Fruit fly (Drosophila melanogaster) whole organism, wandering third instar larva: ENCODE results near the gene VhaM9.7-a.
A peak's percentile ranks its signal among the peaks of the same experiment; 100 is the strongest.

Experiments
- Abd-B ChIP-seq: fragments of >200 bp; optimal IDR thresholded peaks from 2 replicates; lab custom pipeline; 2017; ENCODE audit warnings: missing biosample characterization, missing genetic modification characterization
- CG32264 ChIP-seq: fragments of 200-800 bp; sonication (Bioruptor generic); optimal IDR thresholded peaks from 2 replicates; lab custom pipeline; 2016; ENCODE audit warnings: missing biosample characterization, missing genetic modification characterization
- CG9705 ChIP-seq: fragments of 200-800 bp; sonication (Bioruptor generic); optimal IDR thresholded peaks from 2 replicates; lab custom pipeline; 2018; ENCODE audit warnings: missing biosample characterization, mild to moderate bottlenecking, missing genetic modification characterization
- CrebA ChIP-seq: fragments of 200-800 bp; sonication (Bioruptor generic); optimal IDR thresholded peaks from 2 replicates; lab custom pipeline; 2016; ENCODE audit warnings: missing biosample characterization, mild to moderate bottlenecking, missing genetic modification characterization, borderline replicate concordance
- Dfd ChIP-seq: fragments of >200 bp; optimal IDR thresholded peaks from 2 replicates; lab custom pipeline; 2017; ENCODE audit warnings: missing biosample characterization, missing genetic modification characterization
- Dif ChIP-seq: fragments of 200-275, 200-300 bp; sonication (Bioruptor generic); optimal IDR thresholded peaks from 2 replicates; lab custom pipeline; 2018; ENCODE audit warnings: missing biosample characterization, missing genetic modification characterization; ENCODE audit not compliant: partially characterized antibody
- GATAd ChIP-seq: sonication (Bioruptor generic); optimal IDR thresholded peaks from 2 replicates; lab custom pipeline; 2016; ENCODE audit warnings: missing biosample characterization, missing genetic modification characterization
- HLH106 ChIP-seq: fragments of 200-800 bp; optimal IDR thresholded peaks from 3 replicates; lab custom pipeline; 2019; ENCODE audit warnings: missing biosample characterization, mild to moderate bottlenecking, missing genetic modification characterization, moderate library complexity
- Hnf4 ChIP-seq: fragments of 200-800 bp; sonication (Bioruptor generic); optimal IDR thresholded peaks from 2 replicates; lab custom pipeline; 2016; ENCODE audit warnings: missing biosample characterization, mild to moderate bottlenecking, missing genetic modification characterization
- Hr78 ChIP-seq: fragments of >200 bp; optimal IDR thresholded peaks from 2 replicates; lab custom pipeline; 2017; ENCODE audit warnings: missing biosample characterization, missing genetic modification characterization
- Hr83 ChIP-seq: fragments of 200-300 bp; sonication (Bioruptor generic); optimal IDR thresholded peaks from 2 replicates; lab custom pipeline; 2016; ENCODE audit warnings: missing biosample characterization, mild to moderate bottlenecking, missing genetic modification characterization, moderate library complexity; ENCODE audit not compliant: poor library complexity, severe bottlenecking
- Jra ChIP-seq: sonication (Bioruptor generic); optimal IDR thresholded peaks from 2 replicates; lab custom pipeline; 2016; ENCODE audit warnings: missing biosample characterization, missing genetic modification characterization
- Mio ChIP-seq: sonication (Bioruptor generic); optimal IDR thresholded peaks from 2 replicates; lab custom pipeline; 2016; ENCODE audit warnings: missing biosample characterization, missing genetic modification characterization
- Myc ChIP-seq: fragments of >200 bp; optimal IDR thresholded peaks from 2 replicates; lab custom pipeline; 2017
- N ChIP-seq: fragments of >200 bp; optimal IDR thresholded peaks from 2 replicates; lab custom pipeline; 2018; ENCODE audit warnings: missing biosample characterization, missing external identifiers, missing genetic modification characterization
- OdsH ChIP-seq: fragments of 200-800 bp; sonication (Bioruptor generic); optimal IDR thresholded peaks from 2 replicates; lab custom pipeline; 2016; ENCODE audit warnings: missing biosample characterization, mild to moderate bottlenecking, missing genetic modification characterization
- Rel ChIP-seq, 2 experiments: fragments of 200-800 bp; sonication (Bioruptor generic) in 1 of 2; optimal IDR thresholded peaks; 2 replicates in 1 of 2; 3 replicates in 1 of 2; lab custom pipeline; 2016 to 2019; ENCODE audit warnings: mild to moderate bottlenecking in 2 of 2, missing biosample characterization in 2 of 2, missing genetic modification characterization in 2 of 2, moderate library complexity in 1 of 2
- Sp1 ChIP-seq: fragments of 200-800 bp; sonication (Bioruptor generic); optimal IDR thresholded peaks from 3 replicates; lab custom pipeline; 2019; ENCODE audit warnings: missing biosample characterization, mild to moderate bottlenecking, missing genetic modification characterization, moderate library complexity
- Vsx2 ChIP-seq: fragments of 200-300, 225-300 bp; sonication (Bioruptor generic); optimal IDR thresholded peaks from 2 replicates; lab custom pipeline; 2018; ENCODE audit warnings: missing biosample characterization, missing genetic modification characterization; ENCODE audit not compliant: partially characterized antibody
- br ChIP-seq: fragments of 200-800 bp; sonication (Bioruptor generic); optimal IDR thresholded peaks from 2 replicates; lab custom pipeline; 2016; ENCODE audit warnings: missing biosample characterization, missing genetic modification characterization
- brk ChIP-seq: fragments of 200-800 bp; sonication (Bioruptor generic); optimal IDR thresholded peaks from 2 replicates; lab custom pipeline; 2016; ENCODE audit warnings: missing biosample characterization, mild to moderate bottlenecking, missing genetic modification characterization
- dl ChIP-seq, 2 experiments: fragments of 175-275, 200-275 bp in 1 of 2; fragments of 200-275 bp in 1 of 2; sonication (Bioruptor generic); optimal IDR thresholded peaks; lab custom pipeline; 2018; ENCODE audit warnings: mild to moderate bottlenecking in 2 of 2, missing biosample characterization in 2 of 2, missing genetic modification characterization in 2 of 2, moderate library complexity in 2 of 2; ENCODE audit not compliant: partially characterized antibody in 2 of 2, insufficient read depth in 1 of 2
- dmrt93B ChIP-seq: fragments of 200-800 bp; sonication (Bioruptor generic); optimal IDR thresholded peaks from 2 replicates; lab custom pipeline; 2018; ENCODE audit warnings: missing biosample characterization, mild to moderate bottlenecking, missing genetic modification characterization
- dsf ChIP-seq: sonication (Bioruptor generic); optimal IDR thresholded peaks from 2 replicates; lab custom pipeline; 2016; ENCODE audit warnings: missing biosample characterization, missing genetic modification characterization, borderline replicate concordance
- ey ChIP-seq: fragments of 200-800 bp; sonication (Bioruptor generic); optimal IDR thresholded peaks from 2 replicates; lab custom pipeline; 2016; ENCODE audit warnings: missing biosample characterization, missing genetic modification characterization
- foxo ChIP-seq, 2 experiments: fragments of 200-800 bp; sonication (Bioruptor generic); optimal IDR thresholded peaks; 2 replicates in 1 of 2; 3 replicates in 1 of 2; lab custom pipeline; 2016 to 2017; ENCODE audit warnings: missing biosample characterization in 2 of 2, missing genetic modification characterization in 2 of 2
- fru ChIP-seq: fragments of 200-800 bp; sonication (Bioruptor generic); optimal IDR thresholded peaks from 3 replicates; lab custom pipeline; 2016; ENCODE audit warnings: missing biosample characterization, mild to moderate bottlenecking, missing genetic modification characterization
- h ChIP-seq: fragments of 200-800 bp; sonication (Bioruptor generic); optimal IDR thresholded peaks from 3 replicates; lab custom pipeline; 2016; ENCODE audit warnings: missing biosample characterization, mild to moderate bottlenecking, missing genetic modification characterization
- lola ChIP-seq: fragments of >200 bp; optimal IDR thresholded peaks from 2 replicates; lab custom pipeline; 2017; ENCODE audit warnings: missing biosample characterization, missing genetic modification characterization
- pan ChIP-seq: fragments of >200 bp; optimal IDR thresholded peaks from 2 replicates; lab custom pipeline; 2017
- psq ChIP-seq: fragments of 200-800 bp; sonication (Bioruptor generic); optimal IDR thresholded peaks from 3 replicates; lab custom pipeline; 2017; ENCODE audit warnings: missing biosample characterization, mild to moderate bottlenecking, missing genetic modification characterization, moderate library complexity
- rgr ChIP-seq: fragments of 200-800 bp; sonication (Bioruptor generic); optimal IDR thresholded peaks from 3 replicates; lab custom pipeline; 2016; ENCODE audit warnings: missing biosample characterization, mild to moderate bottlenecking, missing genetic modification characterization
- sage ChIP-seq: fragments of 200-800 bp; sonication (Bioruptor generic); optimal IDR thresholded peaks from 2 replicates; lab custom pipeline; 2016; ENCODE audit warnings: missing biosample characterization, mild to moderate bottlenecking, missing genetic modification characterization
- sv ChIP-seq: fragments of 200-800 bp; sonication (Bioruptor generic); optimal IDR thresholded peaks from 3 replicates; lab custom pipeline; 2016; ENCODE audit warnings: missing biosample characterization, missing genetic modification characterization
- tai ChIP-seq: sonication (Bioruptor generic); optimal IDR thresholded peaks from 2 replicates; lab custom pipeline; 2016; ENCODE audit warnings: missing biosample characterization, missing genetic modification characterization
- usp ChIP-seq: fragments of >200 bp; optimal IDR thresholded peaks from 2 replicates; lab custom pipeline; 2017; ENCODE audit warnings: missing biosample characterization, missing genetic modification characterization
- woc ChIP-seq: sonication (Bioruptor generic); optimal IDR thresholded peaks from 2 replicates; lab custom pipeline; 2016; ENCODE audit warnings: missing biosample characterization, mild to moderate bottlenecking, missing genetic modification characterization

The VhaM9.7-a gene

dm6 chr3L:4293304-4293703 is 30.8 kb downstream of the VhaM9.7-a start:
- no peak for TF ChIP-seq CG32264 (GFP tag; lab: Kevin White, UChicago)
- TF ChIP-seq brk (GFP tag; lab: Kevin White, UChicago) = no peak
- TF ChIP-seq usp (GFP tag; lab: Kevin White, UChicago) = no peak
- TF ChIP-seq br = no peak
- no peak for TF ChIP-seq pan (lab: Kevin White, UChicago)
- no peak for TF ChIP-seq Hr78
- no peak for TF ChIP-seq HLH106 (tag; lab: Kevin White, UChicago)

dm6 chr3L:4293711-4294110 is 31.2 kb downstream of the VhaM9.7-a start:
- TF ChIP-seq dl (GFP tag; optimal IDR thresholded peaks at IDR 0.05; lab: Kevin White, UChicago; ENCODE audit: insufficient read depth in 1 of 2, partially characterized antibody in 2 of 2) = no peak
- no peak for TF ChIP-seq sage
- TF ChIP-seq Mio (GFP tag; lab: Kevin White, UChicago) = no peak
- TF ChIP-seq Abd-B (GFP tag; lab: Kevin White, UChicago) = no peak
- TF ChIP-seq CG32264 (GFP tag; lab: Kevin White, UChicago) = no peak
- no peak for TF ChIP-seq woc (GFP tag; lab: Kevin White, UChicago)
- no peak for TF ChIP-seq fru (GFP tag; lab: Kevin White, UChicago)
- no peak for TF ChIP-seq foxo (GFP tag; optimal IDR thresholded peaks at IDR 0.05; lab: Kevin White, UChicago)

- no peak for TF ChIP-seq OdsH
- TF ChIP-seq br = no peak
- no peak for TF ChIP-seq lola (GFP tag; lab: Kevin White, UChicago)
These were observed 34.3 kb downstream of the VhaM9.7-a start for dm6 chr3L:4296760-4297159.

DNA sequence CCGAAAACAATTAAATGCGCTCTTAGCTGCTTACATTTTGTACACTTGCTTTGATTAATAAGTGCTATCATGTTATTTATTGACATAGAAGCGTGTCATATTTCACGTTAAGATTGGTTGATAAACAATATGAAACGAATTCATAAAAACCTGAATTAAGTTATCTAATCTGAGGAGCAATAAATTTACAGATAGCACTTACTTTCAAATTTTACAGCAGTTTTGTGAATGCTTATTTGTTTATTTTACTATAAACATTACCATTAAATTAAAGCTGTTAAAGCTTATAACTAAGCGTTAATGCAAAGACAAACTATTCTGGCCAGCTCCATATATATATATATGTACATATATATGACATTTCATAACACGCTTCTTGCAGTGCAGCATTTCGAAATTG is 39.6 kb downstream of the VhaM9.7-a start:
- no peak for TF ChIP-seq brk (GFP tag; lab: Kevin White, UChicago)
- no peak for TF ChIP-seq N
- TF ChIP-seq h (GFP tag; lab: Kevin White, UChicago) = no peak
- no peak for TF ChIP-seq pan (lab: Kevin White, UChicago)
- no peak for TF ChIP-seq Dfd
- TF ChIP-seq fru (GFP tag; lab: Kevin White, UChicago) = no peak
- no peak for TF ChIP-seq Myc (lab: Kevin White, UChicago)
- TF ChIP-seq usp (GFP tag; lab: Kevin White, UChicago) = no peak
- TF ChIP-seq HLH106 (tag; lab: Kevin White, UChicago) = no peak
- TF ChIP-seq GATAd = no peak
- TF ChIP-seq Jra (GFP tag; lab: Kevin White, UChicago) = no peak
- no peak for TF ChIP-seq woc (GFP tag; lab: Kevin White, UChicago)

DNA sequence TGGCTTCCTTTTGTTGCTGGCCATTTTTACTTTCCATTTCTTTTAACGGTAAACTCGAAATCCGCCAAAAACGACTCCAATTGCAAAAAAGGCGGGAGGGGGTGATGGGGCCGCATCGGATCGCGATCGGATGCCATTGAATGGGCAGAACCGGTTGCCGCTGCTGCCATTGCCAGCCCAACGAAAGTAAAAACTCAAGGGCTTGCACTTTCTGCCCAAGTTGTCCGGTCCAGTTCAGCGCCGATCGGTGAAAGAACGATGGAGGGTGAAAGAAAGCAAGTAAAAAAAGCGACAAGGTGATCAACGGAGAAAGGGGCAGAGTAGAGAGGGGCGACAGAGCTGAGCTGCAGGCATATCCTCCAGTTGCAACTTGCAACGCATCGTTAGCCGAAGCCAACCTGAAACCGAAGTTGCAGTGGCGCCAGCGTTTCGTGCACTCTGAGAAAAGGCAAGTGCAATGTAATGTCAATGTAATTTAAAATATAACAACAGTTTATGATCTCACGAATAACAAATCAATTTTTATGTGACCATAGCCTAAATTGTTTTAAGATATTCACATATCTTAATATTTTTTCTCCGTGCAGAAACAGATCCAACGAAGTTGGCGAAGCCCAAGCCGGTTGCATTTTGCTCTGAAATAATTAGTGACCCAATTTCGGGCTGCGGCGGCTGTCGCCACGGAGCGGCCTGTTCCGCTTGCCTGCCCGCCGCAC is 41.9 kb downstream of the VhaM9.7-a start:
- TF ChIP-seq br (peak; percentile 59), Dif (GFP tag; lab: Kevin White, UChicago) (no peak), CrebA (no peak), N (no peak), foxo (GFP tag; optimal IDR thresholded peaks at IDR 0.05; lab: Kevin White, UChicago) (peak in 1 of 2 experiments; percentile 61), dl (GFP tag; optimal IDR thresholded peaks at IDR 0.05; lab: Kevin White, UChicago; ENCODE audit: insufficient read depth in 1 of 2, partially characterized antibody in 2 of 2) (no peak), fru (GFP tag; lab: Kevin White, UChicago) (peak; percentile 75), Myc (lab: Kevin White, UChicago) (no peak), lola (GFP tag; lab: Kevin White, UChicago) (no peak), sv (GFP tag; lab: Kevin White, UChicago) (no peak), GATAd (no peak), Jra (GFP tag; lab: Kevin White, UChicago) (no peak), Hr78 (no peak), brk (GFP tag; lab: Kevin White, UChicago) (no peak), psq (GFP tag; lab: Kevin White, UChicago) (peak; percentile 46), rgr (GFP tag; lab: Kevin White, UChicago) (peak; percentile 63), usp (GFP tag; lab: Kevin White, UChicago) (no peak), CG32264 (GFP tag; lab: Kevin White, UChicago) (no peak), Mio (GFP tag; lab: Kevin White, UChicago) (no peak), woc (GFP tag; lab: Kevin White, UChicago) (peak; percentile 31), Hr83 (no peak), tai (GFP tag; lab: Kevin White, UChicago) (no peak), h (GFP tag; lab: Kevin White, UChicago) (peak; percentile 77), HLH106 (tag; lab: Kevin White, UChicago) (peak; percentile 68), Dfd (no peak), CG9705 (no peak), OdsH (peak; percentile 60), Rel (GFP tag; optimal IDR thresholded peaks at IDR 0.05; lab: Kevin White, UChicago) (no peak), Rel (tag; optimal IDR thresholded peaks at IDR 0.05; lab: Kevin White, UChicago) (no peak), dsf (no peak), Hnf4 (GFP tag; lab: Kevin White, UChicago) (no peak), Sp1 (GFP tag; lab: Kevin White, UChicago) (peak; percentile 65), sage (no peak), Vsx2 (no peak), ey (GFP tag; lab: Kevin White, UChicago) (peak; percentile 68), dmrt93B (GFP tag; lab: Kevin White, UChicago) (peak; percentile 34)
